Worm (Caenorhabditis elegans) whole organism, L3 larva: ENCODE results near the gene Y105C5B.9.

Experiments used
- mdl-1 ChIP-seq: fragments of 150-350 bp; optimal IDR thresholded peaks from 2 replicates; lab custom pipeline; 2014; ENCODE audit warnings: missing biosample characterization, missing genetic modification characterization
- nhr-12 ChIP-seq: fragments of 150-350 bp; optimal IDR thresholded peaks from 2 replicates; lab custom pipeline; 2014; ENCODE audit warnings: missing biosample characterization, missing genetic modification characterization
- nhr-76 ChIP-seq: fragments of 150-350 bp; sonication (generic microtip); optimal IDR thresholded peaks from 5 replicates; lab custom pipeline; 2014; ENCODE audit warnings: missing biosample characterization, missing genetic modification characterization

ce11 chrIV:15930694-15931093 is 313 bp downstream of the Y105C5B.9 start:
- TF ChIP-seq mdl-1 (tag; lab: Kevin White, UChicago) (no peak), nhr-76 (tag; lab: Kevin White, UChicago) (no peak), nhr-12 (no peak)
